Worm (Caenorhabditis elegans) whole organism, L1 larva: ENCODE data around the gene R05C11.2.

Source experiments
- alr-1 ChIP-seq: fragments of 200-800 bp; sonication (Bioruptor generic); optimal IDR thresholded peaks from 2 replicates; lab custom pipeline; 2018; ENCODE audit warnings: borderline replicate concordance, mild to moderate bottlenecking, missing genetic modification characterization, missing compliant biosample characterization
- ama-1 ChIP-seq: fragments of 150-350 bp; optimal IDR thresholded peaks from 2 replicates; lab custom pipeline; 2014
- egl-27 ChIP-seq, 2 experiments: fragments of 150-350 bp in 1 of 2; sonication (generic microtip); optimal IDR thresholded peaks; 3 replicates each; lab custom pipeline; 2017 to 2018; ENCODE audit warnings: missing biosample characterization in 2 of 2, missing genetic modification characterization in 2 of 2, missing genetic modification reagents in 2 of 2
- hpl-2 ChIP-seq: fragments of 150-350 bp; optimal IDR thresholded peaks from 2 replicates; lab custom pipeline; 2014; ENCODE audit warnings: missing biosample characterization, missing genetic modification reagents, missing genetic modification characterization
- jun-1 ChIP-seq: fragments of 150-350 bp; optimal IDR thresholded peaks from 2 replicates; lab custom pipeline; 2014; ENCODE audit warnings: missing biosample characterization, missing genetic modification reagents, missing genetic modification characterization
- nhr-237 ChIP-seq: fragments of 150-350 bp; optimal IDR thresholded peaks from 2 replicates; lab custom pipeline; 2014; ENCODE audit warnings: missing biosample characterization, missing genetic modification characterization
- nhr-76 ChIP-seq: sonication (generic microtip); optimal IDR thresholded peaks from 2 replicates; lab custom pipeline; 2017; ENCODE audit warnings: missing biosample characterization, missing genetic modification characterization
- snpc-4 ChIP-seq: fragments of 150-350 bp; optimal IDR thresholded peaks from 2 replicates; lab custom pipeline; 2014; ENCODE audit warnings: missing biosample characterization, missing genetic modification characterization
- sptf-1 ChIP-seq: fragments of 150-350 bp; optimal IDR thresholded peaks from 2 replicates; lab custom pipeline; 2014; ENCODE audit warnings: missing biosample characterization, missing genetic modification characterization
- tbx-2 ChIP-seq: sonication (generic microtip); optimal IDR thresholded peaks from 2 replicates; lab custom pipeline; 2016; ENCODE audit warnings: missing genetic modification characterization, missing compliant biosample characterization
- ztf-11 ChIP-seq, 2 experiments: sonication (generic microtip); optimal IDR thresholded peaks; 2 replicates each; lab custom pipeline; 2016 to 2017; ENCODE audit warnings: missing genetic modification characterization in 2 of 2, missing biosample characterization in 1 of 2, missing compliant biosample characterization in 1 of 2
- ztf-4 ChIP-seq: fragments of 150-350 bp; optimal IDR thresholded peaks from 2 replicates; lab custom pipeline; 2014; ENCODE audit warnings: missing biosample characterization, missing genetic modification characterization

DNA sequence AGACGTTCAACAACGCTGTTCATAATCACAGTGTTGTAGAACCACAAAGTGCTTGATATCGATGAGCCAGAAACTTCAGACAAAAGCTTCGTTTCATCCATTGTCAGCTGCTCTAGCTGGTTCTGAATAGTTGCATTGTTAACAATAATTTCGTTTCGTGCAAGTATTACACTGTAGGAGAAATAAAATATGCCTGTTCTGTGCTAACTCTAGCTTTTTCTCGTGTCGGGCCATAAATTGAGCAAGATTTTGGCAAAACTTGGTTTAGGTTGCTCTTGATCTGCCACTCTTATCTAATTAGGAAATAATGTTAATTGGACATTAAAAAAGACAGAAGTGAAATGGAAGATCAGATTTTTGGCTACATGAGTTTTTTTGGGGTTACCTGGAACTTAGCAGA is at the start of gene R05C11.2:
- no peak for TF ChIP-seq ztf-11 (tag; optimal IDR thresholded peaks at IDR 0.05; lab: Kevin White, UChicago)
- TF ChIP-seq nhr-76: no peak
- TF ChIP-seq ama-1 (lab: Kevin White, UChicago): no peak
- no peak for TF ChIP-seq sptf-1 (tag; lab: Kevin White, UChicago)
- no peak for TF ChIP-seq nhr-237 (tag; lab: Kevin White, UChicago)
- TF ChIP-seq alr-1 (tag; lab: Kevin White, UChicago): no peak
- TF ChIP-seq tbx-2 (tag; lab: Kevin White, UChicago): no peak
- TF ChIP-seq hpl-2 (GFP tag; lab: Kevin White, UChicago): no peak
- no peak for TF ChIP-seq jun-1 (tag; lab: Kevin White, UChicago)
- no peak for TF ChIP-seq snpc-4 (tag; lab: Kevin White, UChicago)
- TF ChIP-seq ztf-4: no peak
- TF ChIP-seq egl-27 (tag; optimal IDR thresholded peaks at IDR 0.05; lab: Kevin White, UChicago): no peak
